Fruit fly (Drosophila melanogaster) Kc167 (cell line): ENCODE results near the gene CCHa2.

Experiments
- Myc ChIP-seq: fragments of >200 bp; optimal IDR thresholded peaks from 2 replicates; lab custom pipeline; 2017; ENCODE audit warnings: missing external identifiers
- h ChIP-seq: fragments of >200 bp; optimal IDR thresholded peaks from 3 replicates; lab custom pipeline; 2018; ENCODE audit warnings: missing external identifiers
- psq ChIP-seq: fragments of >200 bp; optimal IDR thresholded peaks from 2 replicates; lab custom pipeline; 2017; ENCODE audit warnings: missing external identifiers
- ttk ChIP-seq: sonication (Bioruptor generic); optimal IDR thresholded peaks from 2 replicates; lab custom pipeline; 2017; ENCODE audit warnings: missing external identifiers

DNA sequence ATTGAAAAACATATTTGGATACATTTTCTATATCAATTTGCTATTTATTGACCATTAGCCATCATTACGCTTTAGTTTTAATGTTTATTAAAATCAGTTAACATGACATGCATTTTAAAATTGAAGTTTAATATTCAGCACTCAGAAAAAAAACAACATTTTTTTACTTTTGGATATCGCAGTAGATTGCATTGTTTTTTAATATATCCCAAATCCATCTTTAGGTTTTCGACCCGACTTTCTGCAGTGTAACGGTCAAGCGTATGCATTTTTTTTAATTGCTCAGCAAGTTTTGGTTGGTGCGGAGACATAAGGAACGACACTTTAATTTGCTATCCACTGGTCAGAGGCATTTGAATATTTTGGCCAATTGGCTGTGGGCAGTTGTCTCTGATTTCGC lies 17.7 kb upstream of the CCHa2 start:
- TF ChIP-seq ttk (lab: Kevin White, UChicago) (no peak), psq (lab: Kevin White, UChicago) (no peak), h (lab: Kevin White, UChicago) (no peak), Myc (no peak)
